Fruit fly (Drosophila melanogaster) whole organism, larva: Measurements from ENCODE around the gene CG44044.

Experiments
- noc ChIP-seq: fragments of 200-800 bp; sonication (Bioruptor generic); optimal IDR thresholded peaks from 3 replicates; lab custom pipeline; 2019; ENCODE audit warnings: missing biosample characterization, mild to moderate bottlenecking, missing genetic modification characterization, moderate library complexity

The CG44044 gene

DNA sequence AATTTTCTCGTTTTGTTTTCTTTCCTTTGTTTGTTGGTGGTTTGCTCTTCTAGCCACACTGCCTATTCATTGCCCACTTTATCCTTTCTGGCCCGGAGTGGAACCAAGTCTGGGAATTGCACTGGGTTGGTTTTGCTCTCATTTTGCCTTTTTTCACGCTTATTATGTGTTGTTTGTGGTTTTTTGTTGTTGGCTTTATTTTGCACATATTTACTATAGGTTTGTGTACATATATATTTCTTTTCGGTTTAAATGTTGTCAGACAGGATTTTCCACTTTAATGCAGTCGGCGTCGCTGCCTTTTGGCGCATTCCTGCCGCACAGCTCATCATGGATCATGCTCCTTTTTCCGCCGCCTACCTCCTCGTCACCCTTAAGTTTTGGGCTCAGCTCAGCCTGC lies 12.7 kb downstream of the CG44044 start:
- TF ChIP-seq noc (tag; lab: Kevin White, UChicago), result no peak

DNA sequence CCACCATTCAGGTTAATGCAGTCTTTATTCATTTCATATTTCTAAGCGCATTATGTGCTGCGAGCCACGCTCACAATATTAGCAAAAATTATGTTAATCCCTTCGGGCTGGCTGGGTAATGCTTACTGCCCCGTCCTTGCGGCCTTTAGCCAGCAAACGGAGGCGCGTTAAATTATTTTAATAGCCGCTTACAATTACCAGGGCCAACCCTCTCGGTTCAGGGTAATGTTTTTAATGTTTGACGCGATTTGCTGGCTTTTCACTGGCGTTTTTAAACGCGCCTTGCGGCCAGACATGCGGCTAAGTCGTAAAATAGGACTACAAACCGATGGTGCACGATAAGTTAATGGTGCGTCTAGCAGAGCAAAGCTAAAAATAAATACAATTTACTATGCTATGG lies 13.2 kb downstream of the CG44044 start:
- no peak for TF ChIP-seq noc (tag; lab: Kevin White, UChicago)

DNA sequence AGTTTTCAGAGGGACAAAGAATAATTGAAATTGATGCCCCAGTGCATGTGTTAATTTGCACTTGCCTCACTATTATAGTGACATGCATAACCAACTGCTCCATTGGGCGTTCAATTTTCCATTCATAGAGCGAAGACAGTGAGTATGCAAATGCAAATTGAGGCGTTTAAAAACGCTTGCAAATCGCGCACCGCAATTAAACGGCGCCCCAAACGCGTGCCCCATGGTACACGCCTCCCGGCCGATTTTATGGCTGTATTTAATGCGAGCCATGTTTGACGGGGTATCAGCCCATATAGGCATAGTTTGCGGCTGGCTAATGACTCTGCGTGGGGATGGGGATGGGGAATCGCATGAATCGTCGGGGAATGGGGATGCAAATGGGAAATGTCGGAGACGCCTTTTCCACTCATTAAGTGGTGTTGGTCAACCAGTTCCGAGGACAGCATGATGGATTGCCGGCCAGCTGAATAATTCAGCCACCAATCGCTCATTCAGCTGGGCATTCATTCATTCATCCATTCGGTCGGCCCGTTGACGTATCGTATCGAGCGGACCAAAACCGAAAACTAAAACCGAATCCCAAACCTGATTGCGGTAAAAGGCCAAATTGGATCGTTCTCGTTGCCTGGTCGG lies 13.9 kb downstream of the CG44044 start:
- no peak for TF ChIP-seq noc (tag; lab: Kevin White, UChicago)

DNA sequence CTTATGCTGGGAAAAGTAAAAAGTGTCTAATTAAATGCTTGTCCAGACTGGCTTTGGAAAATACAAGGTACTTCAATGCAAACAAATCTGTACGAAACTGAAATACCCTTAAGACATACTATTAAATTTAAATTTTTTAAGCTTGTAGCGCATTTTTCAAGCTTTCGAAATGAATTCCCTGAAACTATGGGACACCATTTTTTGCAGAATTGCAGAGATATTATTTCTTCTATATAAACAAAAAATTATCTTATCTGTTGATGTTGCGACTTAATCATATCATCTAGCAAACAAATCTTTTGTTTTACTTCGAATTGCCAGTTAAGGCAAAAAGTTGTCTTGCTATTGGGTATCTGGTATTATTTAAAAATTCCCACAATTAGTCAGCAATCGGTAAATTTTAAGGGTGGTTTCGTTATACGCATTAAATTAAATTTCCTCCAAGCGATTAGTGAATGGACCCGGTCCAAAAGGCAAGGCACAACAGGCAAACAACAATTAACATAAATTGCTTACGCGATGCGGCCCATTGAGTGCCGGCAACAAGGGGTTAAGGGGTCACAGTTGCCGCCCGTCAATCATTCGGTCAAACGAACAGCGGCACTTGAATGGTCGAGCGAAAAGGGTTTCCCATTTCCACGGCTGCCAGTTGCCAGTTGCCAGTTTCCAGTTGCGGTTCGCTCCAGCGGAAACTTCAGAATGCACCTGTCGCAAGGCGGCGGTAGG lies 14.9 kb downstream of the CG44044 start:
- no peak for TF ChIP-seq noc (tag; lab: Kevin White, UChicago)

DNA sequence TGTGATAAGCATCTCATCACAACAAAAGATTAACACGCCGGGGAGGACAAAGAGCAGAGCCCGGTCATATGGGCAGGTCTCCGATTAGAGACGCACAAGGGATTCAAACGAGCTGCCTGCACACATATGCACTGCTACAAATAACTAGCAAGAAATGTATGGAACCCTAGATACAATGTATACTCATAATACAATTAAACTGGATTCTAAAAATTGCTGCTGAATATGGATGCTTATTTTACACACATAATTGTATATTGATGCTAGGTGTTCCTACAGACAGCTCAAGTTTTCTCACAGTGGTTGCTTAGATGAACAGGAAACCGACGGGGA lies 15.4 kb downstream of the CG44044 start:
- TF ChIP-seq noc (tag; lab: Kevin White, UChicago), result no peak

DNA sequence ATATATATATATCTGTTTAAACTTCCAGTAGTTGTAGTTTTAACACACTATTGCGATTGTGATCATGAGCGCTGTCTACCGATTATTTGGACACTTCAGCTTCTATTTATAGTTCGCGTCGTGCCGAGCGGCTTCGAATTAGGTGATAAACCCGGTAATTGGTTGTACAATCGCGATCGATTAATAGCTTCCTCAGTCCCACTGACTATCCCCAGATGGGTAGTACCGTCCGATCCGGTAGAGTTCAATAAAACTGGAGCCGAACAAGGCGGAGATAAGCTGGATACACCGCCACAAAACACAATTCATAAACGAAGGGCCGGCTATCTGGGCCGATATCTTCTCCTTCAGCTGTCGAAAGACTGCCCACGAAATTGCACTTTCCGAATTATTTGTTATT lies 16.2 kb downstream of the CG44044 start:
- TF ChIP-seq noc (tag; lab: Kevin White, UChicago), result no peak

DNA sequence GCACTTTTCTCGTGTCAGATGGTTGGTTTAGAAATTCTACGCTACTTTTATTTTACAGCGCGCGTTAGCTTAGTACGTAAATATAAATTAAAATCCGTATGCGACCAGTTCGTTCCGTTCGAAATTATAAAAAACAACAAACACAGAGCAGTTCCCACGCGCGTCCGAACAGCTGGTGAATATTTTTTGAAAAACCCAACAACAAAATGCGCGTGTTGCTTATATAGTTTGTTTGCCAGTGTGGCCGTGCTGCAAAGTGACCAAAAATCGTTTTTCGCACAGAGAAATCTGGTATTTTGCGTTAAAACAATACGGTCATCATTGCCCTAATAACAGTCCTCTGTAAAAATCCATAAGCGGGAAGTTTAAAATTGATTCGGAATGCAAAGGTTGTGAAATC lies 16.7 kb downstream of the CG44044 start:
- TF ChIP-seq noc (tag; lab: Kevin White, UChicago), result no peak

DNA sequence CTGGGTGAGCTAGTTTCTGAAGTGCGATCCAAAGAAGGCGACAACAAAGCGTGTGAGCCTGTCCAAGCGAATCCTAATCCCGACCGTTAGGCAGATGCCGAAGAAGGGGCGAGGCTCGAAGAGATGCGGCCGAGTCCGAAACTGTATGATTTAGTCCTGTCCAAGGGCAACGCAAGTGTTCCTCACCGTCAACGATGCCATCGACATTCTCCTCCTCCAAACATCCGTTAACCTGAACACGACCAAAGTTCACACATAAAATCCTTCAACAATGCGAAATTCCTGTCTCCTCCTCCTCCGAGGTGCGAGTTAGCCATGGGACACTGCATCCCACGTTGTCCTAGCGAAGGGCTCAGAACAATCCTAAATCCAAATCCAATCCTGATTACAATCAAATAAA lies 17.8 kb downstream of the CG44044 start, which contains the start of gene Sulf1:
Sulf1 (minus strand) TSS at position 101 of the 400 bp plus-strand sequence.
- no peak for TF ChIP-seq noc (tag; lab: Kevin White, UChicago)

DNA sequence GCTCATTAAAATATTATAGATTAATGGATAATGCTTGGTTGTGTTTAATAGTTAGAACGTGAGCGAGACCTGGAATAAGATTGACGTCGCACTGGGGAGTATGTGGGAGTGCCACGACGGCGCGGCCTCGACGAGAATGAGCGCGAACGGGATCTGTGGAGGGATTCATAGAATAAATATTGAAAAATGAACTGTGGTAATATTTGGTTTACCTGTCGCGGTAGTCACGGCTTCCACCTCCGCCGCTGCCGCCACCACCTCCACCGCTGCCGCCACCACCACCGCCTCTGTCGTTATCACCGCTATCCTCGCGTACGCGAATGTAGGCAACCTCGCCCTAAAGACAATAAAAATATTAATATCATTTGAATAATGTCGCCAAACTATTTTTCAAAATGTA lies 19.0 kb downstream of the CG44044 start:
- TF ChIP-seq noc (tag; lab: Kevin White, UChicago), result no peak

DNA sequence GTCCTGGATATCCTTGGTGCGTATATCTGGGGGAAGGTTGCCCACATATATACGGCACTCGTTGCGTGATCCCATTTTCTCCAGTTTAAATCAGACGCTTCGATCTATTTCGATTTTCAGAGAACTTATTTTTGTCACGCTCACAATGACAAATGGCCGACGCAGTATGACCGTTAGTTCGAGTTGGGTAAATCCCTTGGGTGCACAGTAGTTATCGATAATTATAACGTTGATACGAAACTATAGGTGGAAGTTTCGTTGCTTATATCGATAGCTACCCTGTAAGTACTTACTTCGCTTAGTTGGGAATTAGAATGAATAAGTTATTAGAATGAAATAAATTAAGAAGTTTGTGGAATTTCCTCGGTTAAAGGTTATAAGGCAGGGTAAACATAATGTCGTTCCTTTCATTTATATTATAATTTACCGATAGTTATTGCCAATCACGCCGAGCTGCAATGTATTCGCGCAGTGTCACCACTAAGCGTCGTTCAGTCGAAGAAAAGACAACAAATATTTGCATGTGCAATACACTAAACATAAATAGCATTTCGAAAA lies 20.3 kb downstream of the CG44044 start, which contains the start of the genes SF2 and pad:
SF2 (minus strand) TSS at position 172 of the 558 bp plus-strand sequence.
pad (plus strand) TSS at position 502 of the 558 bp plus-strand sequence.
- peak; percentile 86 for TF ChIP-seq noc (tag; lab: Kevin White, UChicago)

DNA sequence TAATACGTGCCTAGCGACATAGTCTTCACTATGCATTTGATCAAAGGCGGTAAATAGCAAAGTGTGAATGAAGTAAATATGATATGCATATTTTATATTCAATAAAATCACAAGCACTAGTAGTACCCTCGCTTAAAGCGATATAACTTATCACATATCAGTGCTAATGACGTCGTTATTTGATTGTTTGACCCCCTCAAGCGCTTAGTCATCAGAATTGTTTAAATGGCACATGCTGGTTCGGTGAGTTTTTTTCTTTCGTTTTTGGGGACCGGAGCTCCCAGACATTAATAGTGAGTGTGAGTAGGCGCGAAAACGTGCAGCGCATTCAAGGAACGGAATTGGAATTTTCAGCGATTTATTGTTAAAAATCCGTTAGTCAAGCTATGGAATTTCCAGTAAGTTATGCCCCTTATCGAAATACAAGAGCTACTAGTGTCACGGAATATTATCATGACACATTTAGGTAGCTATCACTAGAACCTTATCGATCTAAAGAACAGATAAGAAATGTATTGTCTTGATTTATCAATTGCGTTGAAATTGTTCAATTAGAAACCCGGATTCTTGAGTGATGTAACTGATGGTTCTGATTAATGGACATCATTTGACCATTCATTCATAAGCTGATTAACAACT lies 26.1 kb downstream of the CG44044 start:
- TF ChIP-seq noc (tag; lab: Kevin White, UChicago), result peak; percentile 44

DNA sequence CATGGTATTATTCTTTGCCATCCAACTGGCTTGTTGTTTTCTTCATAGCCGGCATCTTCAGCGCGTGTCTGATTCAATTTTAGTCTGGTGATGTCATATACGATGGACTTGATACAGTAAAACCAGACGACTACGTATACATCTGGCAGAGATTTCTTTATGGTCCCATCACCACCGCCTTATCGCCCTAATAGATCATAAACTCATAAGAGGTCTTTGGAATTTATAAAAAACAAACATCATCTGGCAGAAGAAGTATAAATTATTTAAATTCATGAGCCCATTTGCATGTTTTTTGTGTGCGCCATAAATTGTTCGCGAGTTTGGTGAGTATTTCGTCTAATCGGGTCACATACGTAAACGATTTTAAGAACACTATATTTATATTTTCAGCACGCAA lies 26.7 kb downstream of the CG44044 start:
- TF ChIP-seq noc (tag; lab: Kevin White, UChicago), result no peak

DNA sequence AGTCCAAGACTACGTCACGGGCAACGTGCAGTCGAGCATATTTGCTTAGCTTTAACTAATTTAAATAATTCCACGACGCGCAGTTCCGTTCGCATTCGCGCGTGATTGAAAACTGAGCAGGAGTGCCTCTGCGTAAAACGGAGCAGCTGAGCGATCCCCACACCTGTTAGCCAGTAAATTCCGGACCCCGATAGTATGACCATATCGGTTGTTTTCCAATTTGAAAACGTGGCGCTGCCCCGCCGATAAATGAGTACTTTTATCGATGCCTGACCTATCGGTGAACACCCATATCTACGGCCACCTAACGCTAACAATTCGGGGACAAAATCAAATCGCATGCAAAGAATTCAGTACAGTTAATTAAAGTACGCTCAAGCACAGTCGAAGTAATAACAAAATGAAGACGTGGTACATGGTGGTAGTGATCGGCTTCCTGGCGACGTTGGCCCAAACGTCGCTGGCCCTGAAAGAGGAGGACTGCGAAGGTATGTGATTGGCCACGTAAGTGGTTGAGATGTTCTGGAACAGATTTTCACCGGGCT lies 27.5 kb downstream of the CG44044 start, which contains the start of the genes CG14879 and Manf:
CG14879 (minus strand) TSS at position 116 of the 545 bp plus-strand sequence.
Manf (plus strand) TSS at position 294 of the 545 bp plus-strand sequence.
- TF ChIP-seq noc (tag; lab: Kevin White, UChicago), result peak; percentile 14

DNA sequence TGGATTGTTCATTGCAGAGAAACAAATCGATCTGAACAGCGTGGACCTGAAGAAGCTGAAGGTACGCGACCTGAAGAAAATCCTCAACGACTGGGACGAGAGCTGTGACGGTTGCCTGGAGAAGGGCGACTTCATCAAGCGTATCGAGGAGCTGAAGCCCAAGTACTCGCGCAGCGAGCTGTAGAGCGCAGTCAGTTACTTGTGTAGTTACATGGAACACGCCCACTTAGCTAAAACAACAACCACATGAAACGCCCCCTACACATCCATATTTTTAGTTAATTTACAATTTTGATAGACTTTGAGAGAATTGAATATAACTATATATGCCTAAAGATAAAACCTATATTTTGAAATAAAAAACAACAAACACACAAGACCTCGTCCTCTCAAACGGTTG lies 28.8 kb downstream of the CG44044 start:
- TF ChIP-seq noc (tag; lab: Kevin White, UChicago), result no peak

DNA sequence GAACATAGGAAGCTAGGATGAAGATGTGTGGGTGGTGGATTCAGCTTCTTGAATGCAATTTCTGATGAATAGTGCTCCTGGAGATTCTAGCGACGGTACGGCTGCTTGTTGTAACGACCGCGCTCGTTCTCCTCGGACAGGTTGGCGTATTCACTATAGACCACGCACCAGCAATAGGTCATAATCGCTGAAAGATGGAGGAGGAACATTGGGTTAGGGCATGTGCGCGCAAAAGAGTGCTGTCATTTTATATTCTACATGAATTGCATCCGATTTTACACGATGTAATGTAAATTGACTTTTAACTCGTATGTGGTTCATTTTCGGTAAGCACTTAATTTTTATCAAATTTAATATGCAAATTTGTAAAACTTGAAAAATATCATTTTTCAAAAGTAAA lies 29.4 kb downstream of the CG44044 start:
- TF ChIP-seq noc (tag; lab: Kevin White, UChicago), result no peak

DNA sequence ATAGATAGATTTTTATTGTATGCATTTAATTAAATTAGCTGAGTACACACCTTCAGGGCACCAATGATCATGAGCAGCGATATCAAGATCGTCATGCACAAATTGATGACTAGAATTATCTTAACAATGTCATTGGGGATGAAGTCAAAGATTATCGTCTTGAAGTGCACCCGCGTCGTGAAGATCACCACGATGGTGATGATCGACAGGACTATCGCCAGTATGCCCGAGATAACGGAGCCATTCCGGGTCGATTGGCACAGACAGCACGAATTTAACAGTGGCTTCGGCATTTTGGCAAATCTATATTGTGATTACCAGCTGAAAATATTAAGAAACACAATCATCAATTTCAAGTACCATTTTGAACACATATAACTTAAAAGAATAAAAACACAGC lies 30.4 kb downstream of the CG44044 start:
- TF ChIP-seq noc (tag; lab: Kevin White, UChicago), result no peak
